Fruit fly (Drosophila melanogaster) whole organism, adult: ENCODE results near the gene CG33158.

Experiments used
- Mnt ChIP-seq: fragments of 200-800 bp; sonication (Bioruptor generic); optimal IDR thresholded peaks from 2 replicates; lab custom pipeline; 2016; ENCODE audit warnings: missing biosample characterization, mild to moderate bottlenecking, missing genetic modification characterization
- kay ChIP-seq: fragments of 200-800 bp; sonication (Bioruptor generic); peaks from one replicate; lab custom pipeline; 2016; ENCODE audit warnings: missing biosample characterization, missing genetic modification characterization, borderline replicate concordance

dm6 chr3L:16451887-16452751 is 32.7 kb downstream of the CG33158 start, which contains the start of gene dsx-c73A:
- TF ChIP-seq kay (no peak), Mnt (GFP tag; lab: Kevin White, UChicago) (no peak)
